Worm (Caenorhabditis elegans): Measurements from ENCODE around the gene R07C12.1.

R07C12.1 gene

DNA sequence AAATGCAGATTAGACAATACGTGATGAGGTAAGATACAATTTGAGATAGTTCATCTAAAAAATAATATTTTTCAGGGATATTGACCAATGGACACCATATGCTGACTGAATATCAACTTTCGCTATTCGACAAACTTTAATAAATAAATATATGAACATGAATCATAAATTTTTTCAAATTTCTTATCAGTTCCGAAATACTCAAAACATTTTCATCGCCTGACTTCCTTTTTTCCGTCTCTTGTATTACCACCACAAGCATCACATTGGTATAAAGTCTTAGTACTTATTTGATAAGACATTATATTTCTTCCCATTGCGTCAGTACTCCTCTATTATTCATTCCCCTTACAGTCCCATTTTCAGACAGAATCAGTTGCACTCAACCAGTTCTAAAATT, at the start of gene R07C12.1, which contains the start of gene K08D10.10:
Gene R07C12.1 (plus strand): TSS at position 314 of the 400 bp plus-strand sequence.
Gene K08D10.10 (plus strand): TSS at position 93 of the 400 bp plus-strand sequence.
- TF ChIP-seq ets-7 (tag; optimal IDR thresholded peaks at IDR 0.05) (no peak), aly-1 (tag; optimal IDR thresholded peaks at IDR 0.05) (no peak), scrt-1 (GFP tag; IDR thresholded peaks at IDR 0.05) (no peak), hnd-1 (tag; optimal IDR thresholded peaks at IDR 0.05) (no peak), hmbx-1 (tag; optimal IDR thresholded peaks at IDR 0.05) (no peak), B0310.2 (tag; optimal IDR thresholded peaks at IDR 0.05) (no peak), hmg-4 (GFP tag; optimal IDR thresholded peaks at IDR 0.05) (no peak), sea-1 (GFP tag; conservative IDR thresholded peaks at IDR 0.05) (no peak), flt-1 (GFP tag; IDR thresholded peaks at IDR 0.05) (no peak), F13C5.2 (tag; optimal IDR thresholded peaks at IDR 0.05) (no peak), pes-1 (GFP tag; IDR thresholded peaks at IDR 0.05) (no peak), ceh-13 (GFP tag; optimal IDR thresholded peaks at IDR 0.05) (no peak), ceh-36 (tag; optimal IDR thresholded peaks at IDR 0.05) (no peak), tbx-37 (GFP tag; conservative IDR thresholded peaks at IDR 0.05) (no peak)

DNA sequence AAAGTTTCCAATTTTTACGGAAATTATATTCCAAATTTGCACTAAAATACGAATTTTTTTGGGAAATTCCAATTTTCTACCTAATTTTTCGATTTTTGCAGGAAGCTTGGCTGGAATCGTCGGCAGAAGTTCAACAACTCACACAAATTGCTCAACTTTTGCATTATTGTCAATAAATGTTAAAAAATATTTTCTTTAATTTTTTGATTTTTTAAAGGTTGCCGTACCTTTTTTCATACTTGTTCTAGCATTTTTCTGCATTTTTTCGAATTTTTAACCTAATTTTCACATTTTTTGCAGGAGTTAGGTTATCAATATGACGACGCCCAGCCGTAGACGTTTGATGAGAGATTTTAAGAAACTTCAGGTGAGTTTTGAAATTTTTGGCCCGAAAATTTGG, 49.5 kb upstream of the R07C12.1 start, which contains the start of gene ubc-1:
Gene ubc-1 (plus strand): TSS at position 301 of the 400 bp plus-strand sequence.
- TF ChIP-seq tbx-11 (GFP tag; IDR thresholded peaks at IDR 0.05) (no peak), pes-1 (GFP tag; IDR thresholded peaks at IDR 0.05) (no peak), sea-1 (GFP tag; conservative IDR thresholded peaks at IDR 0.05) (no peak), hnd-1 (tag; optimal IDR thresholded peaks at IDR 0.05) (no peak), B0310.2 (tag; optimal IDR thresholded peaks at IDR 0.05) (no peak), F13C5.2 (tag; optimal IDR thresholded peaks at IDR 0.05) (no peak), tra-4 (tag; optimal IDR thresholded peaks at IDR 0.05) (no peak), hmg-4 (GFP tag; optimal IDR thresholded peaks at IDR 0.05) (no peak), ceh-13 (GFP tag; optimal IDR thresholded peaks at IDR 0.05) (no peak), flt-1 (GFP tag; IDR thresholded peaks at IDR 0.05) (no peak), aly-1 (tag; optimal IDR thresholded peaks at IDR 0.05) (no peak), tbx-37 (GFP tag; conservative IDR thresholded peaks at IDR 0.05) (no peak), scrt-1 (GFP tag; IDR thresholded peaks at IDR 0.05) (no peak), ama-1 (optimal IDR thresholded peaks at IDR 0.05) (no peak), ceh-36 (tag; optimal IDR thresholded peaks at IDR 0.05) (no peak), hmbx-1 (tag; optimal IDR thresholded peaks at IDR 0.05) (no peak), ets-7 (tag; optimal IDR thresholded peaks at IDR 0.05) (no peak)

DNA sequence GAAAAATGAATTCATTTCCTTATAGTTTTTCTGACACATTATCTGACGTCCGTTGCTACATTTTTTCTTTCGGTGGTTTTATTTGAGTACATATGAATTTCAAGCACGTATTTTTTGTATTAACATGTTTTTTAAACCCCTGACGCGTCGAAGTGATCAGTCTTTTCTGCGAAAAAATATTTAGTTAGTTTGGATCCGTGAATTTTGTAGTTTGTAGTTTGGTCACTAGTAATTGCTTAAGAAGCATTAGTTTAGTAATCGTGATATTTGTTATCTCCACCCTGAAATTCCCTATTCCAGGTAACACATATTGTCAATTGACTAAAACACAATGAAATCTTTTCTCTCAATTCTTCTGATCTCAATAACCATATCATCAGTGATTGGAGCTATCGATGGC, 43.5 kb upstream of the R07C12.1 start, which contains the start of gene C35B1.7:
Gene C35B1.7 (plus strand): TSS at position 301 of the 400 bp plus-strand sequence.
- no peak for TF ChIP-seq tbx-37 (GFP tag; conservative IDR thresholded peaks at IDR 0.05)

DNA sequence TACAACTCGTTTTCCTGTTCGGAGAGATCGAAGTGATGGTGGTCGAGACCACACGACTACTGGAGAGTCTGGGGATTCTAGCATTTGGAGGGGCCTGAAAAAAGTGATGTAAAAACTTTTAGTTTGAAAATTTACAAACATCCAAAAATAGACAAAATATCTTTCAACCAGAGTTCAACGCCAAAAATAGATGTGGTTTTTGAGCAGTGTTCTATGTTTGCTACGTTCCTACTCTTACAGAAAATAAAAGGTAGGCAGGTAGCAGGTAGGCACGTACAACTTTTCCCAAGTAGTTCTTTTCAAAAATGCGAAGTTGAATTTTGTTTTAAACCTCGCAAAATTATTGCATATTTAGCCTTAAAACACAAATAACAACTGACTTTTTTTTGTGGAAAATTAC, 39.9 kb upstream of the R07C12.1 start, which contains the start of gene F49F1.14:
Gene F49F1.14 (minus strand): TSS at position 101 of the 400 bp plus-strand sequence.
- no peak for TF ChIP-seq sea-1 (GFP tag; conservative IDR thresholded peaks at IDR 0.05)
- no peak for TF ChIP-seq hnd-1 (tag; optimal IDR thresholded peaks at IDR 0.05)
- no peak for TF ChIP-seq ama-1 (optimal IDR thresholded peaks at IDR 0.05)
- TF ChIP-seq B0310.2 (tag; optimal IDR thresholded peaks at IDR 0.05) = no peak
- TF ChIP-seq pes-1 (GFP tag; IDR thresholded peaks at IDR 0.05) = no peak
- TF ChIP-seq ets-7 (tag; optimal IDR thresholded peaks at IDR 0.05) = no peak
- no peak for TF ChIP-seq hmbx-1 (tag; optimal IDR thresholded peaks at IDR 0.05)
- no peak for TF ChIP-seq hmg-4 (GFP tag; optimal IDR thresholded peaks at IDR 0.05)
- TF ChIP-seq flt-1 (GFP tag; IDR thresholded peaks at IDR 0.05) = no peak

DNA sequence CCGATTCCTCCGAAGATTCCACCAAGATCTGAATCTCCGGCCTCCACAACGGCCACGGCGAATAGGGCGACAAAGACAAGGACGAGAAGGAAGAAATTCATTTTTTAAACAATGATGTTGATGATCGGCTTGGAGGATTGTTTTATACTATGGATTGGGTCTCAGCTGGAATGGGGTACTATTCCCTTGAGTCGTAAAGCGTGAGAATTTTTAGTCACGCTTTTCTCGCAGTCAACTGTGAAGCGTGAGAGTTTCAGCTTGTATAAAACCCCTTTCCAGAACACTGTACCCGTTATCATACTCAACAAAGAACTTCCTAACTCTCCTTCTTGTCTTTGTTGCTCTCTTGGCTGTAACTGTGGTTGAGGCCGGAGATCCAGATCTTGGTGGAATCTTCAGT, 37.7 kb upstream of the R07C12.1 start, which contains the start of gene F49F1.15:
Gene F49F1.15 (minus strand): TSS at position 101 of the 400 bp plus-strand sequence.
- TF ChIP-seq hmg-4 (GFP tag; optimal IDR thresholded peaks at IDR 0.05) (no peak), ceh-13 (GFP tag; optimal IDR thresholded peaks at IDR 0.05) (no peak)

DNA sequence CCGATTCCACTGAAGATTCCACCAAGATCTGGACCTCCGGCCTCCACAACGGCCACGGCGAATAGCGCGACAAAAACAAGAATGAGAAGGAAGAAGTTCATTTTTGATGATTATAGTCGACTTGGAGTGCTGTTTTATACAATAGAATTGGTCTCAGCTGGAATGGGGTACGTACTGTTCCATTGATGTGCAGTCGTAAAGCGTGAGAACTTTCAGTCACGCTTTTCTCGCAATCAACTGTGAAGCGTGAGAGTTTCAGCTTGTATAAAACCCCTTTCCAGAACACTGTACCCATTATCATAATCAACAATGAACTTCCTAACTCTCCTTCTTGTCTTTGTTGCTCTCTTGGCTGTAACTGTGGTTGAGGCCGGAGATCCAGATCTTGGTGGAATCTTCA, 36.6 kb upstream of the R07C12.1 start, which contains the start of the genes F49F1.4 and F49F1.2:
Gene F49F1.4 (minus strand): TSS at position 101 of the 400 bp plus-strand sequence.
Gene F49F1.2 (plus strand): TSS at position 310 of the 400 bp plus-strand sequence.
- TF ChIP-seq sea-1 (GFP tag; conservative IDR thresholded peaks at IDR 0.05) (no peak), B0310.2 (tag; optimal IDR thresholded peaks at IDR 0.05) (no peak), tbx-11 (GFP tag; IDR thresholded peaks at IDR 0.05) (no peak), F13C5.2 (tag; optimal IDR thresholded peaks at IDR 0.05) (no peak), tbx-37 (GFP tag; conservative IDR thresholded peaks at IDR 0.05) (no peak), ceh-13 (GFP tag; optimal IDR thresholded peaks at IDR 0.05) (no peak), scrt-1 (GFP tag; IDR thresholded peaks at IDR 0.05) (no peak), hmg-4 (GFP tag; optimal IDR thresholded peaks at IDR 0.05) (no peak), ama-1 (optimal IDR thresholded peaks at IDR 0.05) (no peak), hmbx-1 (tag; optimal IDR thresholded peaks at IDR 0.05) (no peak), hnd-1 (tag; optimal IDR thresholded peaks at IDR 0.05) (no peak)

DNA sequence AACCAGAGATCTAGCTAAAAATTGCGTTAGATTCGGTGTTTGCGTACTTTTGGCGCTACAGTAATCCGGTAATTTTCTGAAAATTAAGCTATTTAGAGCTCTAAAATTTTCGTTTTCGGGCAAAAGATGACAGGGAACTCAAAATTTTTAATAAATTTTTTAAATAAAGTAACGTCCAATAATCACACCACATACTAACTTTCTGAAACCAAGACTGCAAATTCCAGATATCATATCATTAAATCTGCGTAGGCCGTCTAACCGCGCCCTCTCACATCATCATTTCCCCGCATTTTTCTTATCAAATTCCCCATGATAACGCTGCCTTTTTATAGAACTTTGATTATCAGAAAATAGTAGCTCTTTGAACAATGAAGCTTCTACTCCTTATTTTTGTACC, 34.8 kb upstream of the R07C12.1 start, which contains the start of gene drd-50:
Gene drd-50 (plus strand): TSS at position 301 of the 400 bp plus-strand sequence.
- TF ChIP-seq ceh-13 (GFP tag; optimal IDR thresholded peaks at IDR 0.05) = no peak
- no peak for TF ChIP-seq tbx-37 (GFP tag; conservative IDR thresholded peaks at IDR 0.05)
- TF ChIP-seq tra-4 (tag; optimal IDR thresholded peaks at IDR 0.05) = no peak
- TF ChIP-seq hnd-1 (tag; optimal IDR thresholded peaks at IDR 0.05) = no peak
- TF ChIP-seq hmbx-1 (tag; optimal IDR thresholded peaks at IDR 0.05) = no peak

DNA sequence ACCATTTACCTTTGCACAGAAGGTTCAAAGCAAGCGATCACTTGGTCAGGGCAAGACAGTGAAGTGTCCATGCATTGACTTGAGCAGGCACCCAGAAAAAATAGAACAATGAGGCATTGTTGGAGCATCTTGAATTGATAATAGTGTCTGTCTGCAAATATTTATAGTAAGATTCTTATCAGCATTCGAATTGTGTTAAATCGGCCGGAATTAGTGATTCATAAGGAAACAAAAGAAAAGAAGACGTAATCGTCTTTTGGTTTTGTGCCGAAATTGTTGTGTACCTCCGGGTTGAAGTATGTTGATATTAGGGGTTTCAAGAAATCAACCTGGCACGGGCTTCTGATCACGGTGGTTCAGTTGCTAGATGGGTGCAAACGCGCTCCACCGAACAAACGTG, 32.0 kb upstream of the R07C12.1 start, which contains the start of gene F49F1.5:
Gene F49F1.5 (minus strand): TSS at position 153 of the 400 bp plus-strand sequence.
- no peak for TF ChIP-seq ama-1 (optimal IDR thresholded peaks at IDR 0.05)
- no peak for TF ChIP-seq aly-1 (tag; optimal IDR thresholded peaks at IDR 0.05)
- no peak for TF ChIP-seq tbx-11 (GFP tag; IDR thresholded peaks at IDR 0.05)
- no peak for TF ChIP-seq hnd-1 (tag; optimal IDR thresholded peaks at IDR 0.05)
- no peak for TF ChIP-seq hmbx-1 (tag; optimal IDR thresholded peaks at IDR 0.05)
- TF ChIP-seq scrt-1 (GFP tag; IDR thresholded peaks at IDR 0.05) = no peak
- TF ChIP-seq tra-4 (tag; optimal IDR thresholded peaks at IDR 0.05) = no peak
- no peak for TF ChIP-seq B0310.2 (tag; optimal IDR thresholded peaks at IDR 0.05)
- no peak for TF ChIP-seq tbx-37 (GFP tag; conservative IDR thresholded peaks at IDR 0.05)

Data from whole organism, early embryonic.